Worm (Caenorhabditis elegans) whole organism, L4 larva: Measurements from ENCODE around the gene C30G12.1.

Experiments used
- F37D6.2 ChIP-seq: sonication (generic microtip); optimal IDR thresholded peaks from 2 replicates; lab custom pipeline; 2016; ENCODE audit warnings: mild to moderate bottlenecking, missing genetic modification characterization, missing compliant biosample characterization
- F49E8.2 ChIP-seq: sonication (generic microtip); optimal IDR thresholded peaks from 2 replicates; lab custom pipeline; 2016; ENCODE audit warnings: missing compliant biosample characterization, mild to moderate bottlenecking, missing genetic modification characterization, borderline replicate concordance
- T26A8.4 ChIP-seq: fragments of 200-800 bp; sonication (Bioruptor generic); IDR thresholded peaks from 2 replicates; pipeline ENCODE4 v1.3.6; 2022; ENCODE audit warnings: missing genetic modification characterization, missing compliant biosample characterization
- Y105C5A.15 ChIP-seq: fragments of 200-800 bp; sonication (Bioruptor generic); IDR thresholded peaks from 2 replicates; pipeline ENCODE4 v1.3.6; 2022; ENCODE audit warnings: missing genetic modification characterization, missing compliant biosample characterization
- Y5F2A.4 ChIP-seq: fragments of 200-800 bp; sonication (Bioruptor generic); optimal IDR thresholded peaks from 2 replicates; lab custom pipeline; 2018; ENCODE audit warnings: mild to moderate bottlenecking, missing genetic modification characterization, missing compliant biosample characterization
- ZK337.2 ChIP-seq: fragments of 200-800 bp; sonication (Bioruptor generic); IDR thresholded peaks from 2 replicates; pipeline ENCODE4 v1.3.6; 2022; ENCODE audit warnings: missing genetic modification reagents, missing genetic modification characterization, missing compliant biosample characterization
- ama-1 ChIP-seq: fragments of 150-350 bp; optimal IDR thresholded peaks from 2 replicates; lab custom pipeline; 2014; ENCODE audit warnings: inconsistent platforms, mixed read lengths
- arid-1 ChIP-seq: fragments of 200-800 bp; sonication (Bioruptor generic); conservative IDR thresholded peaks from 2 replicates; pipeline ENCODE4 v1.3.6; 2022; ENCODE audit warnings: missing genetic modification reagents, missing genetic modification characterization, missing compliant biosample characterization
- attf-4 ChIP-seq: sonication (generic microtip); optimal IDR thresholded peaks from 3 replicates; lab custom pipeline; 2017; ENCODE audit warnings: missing biosample characterization, missing genetic modification characterization
- ceh-44 ChIP-seq: fragments of 200-800 bp; sonication (Bioruptor generic); IDR thresholded peaks from 2 replicates; pipeline ENCODE4 v1.3.6; 2022; ENCODE audit warnings: missing genetic modification reagents, missing genetic modification characterization, missing compliant biosample characterization
- ceh-62 ChIP-seq: sonication (generic microtip); optimal IDR thresholded peaks from 2 replicates; lab custom pipeline; 2017; ENCODE audit warnings: missing biosample characterization, missing genetic modification characterization
- ceh-82 ChIP-seq: sonication (generic microtip); optimal IDR thresholded peaks from 2 replicates; lab custom pipeline; 2017; ENCODE audit warnings: missing biosample characterization, missing genetic modification characterization
- ces-1 ChIP-seq: fragments of 150-350 bp; sonication (generic microtip); optimal IDR thresholded peaks from 4 replicates; lab custom pipeline; 2014; ENCODE audit warnings: missing biosample characterization, missing genetic modification reagents, missing genetic modification characterization
- daf-16 ChIP-seq, 3 experiments: sonication (generic microtip); optimal IDR thresholded peaks; 2 replicates each; lab custom pipeline; 2016 to 2017; ENCODE audit warnings: missing genetic modification characterization in 3 of 3, missing genetic modification reagents in 3 of 3, mild to moderate bottlenecking in 2 of 3, missing compliant biosample characterization in 2 of 3, missing biosample characterization in 1 of 3, moderate library complexity in 1 of 3
- daf-19 ChIP-seq: fragments of 200-800 bp; sonication (Bioruptor generic); conservative IDR thresholded peaks from 2 replicates; pipeline ENCODE4 v1.3.6; 2022; ENCODE audit warnings: missing genetic modification characterization, missing compliant biosample characterization
- dmd-6 ChIP-seq: fragments of 200-800 bp; sonication (Bioruptor generic); IDR thresholded peaks from 2 replicates; pipeline ENCODE4 v1.3.6; 2022; ENCODE audit warnings: missing genetic modification reagents, missing genetic modification characterization, missing compliant biosample characterization
- dmd-9 ChIP-seq: fragments of 200-800 bp; sonication (Bioruptor generic); IDR thresholded peaks from 2 replicates; pipeline ENCODE4 v1.3.6; 2022; ENCODE audit warnings: missing genetic modification reagents, missing genetic modification characterization, missing compliant biosample characterization
- dpl-1 ChIP-seq: fragments of 150-350 bp; optimal IDR thresholded peaks from 2 replicates; lab custom pipeline; 2014; ENCODE audit warnings: missing biosample characterization, missing genetic modification reagents, missing genetic modification characterization
- dve-1 ChIP-seq: sonication (generic microtip); optimal IDR thresholded peaks from 2 replicates; lab custom pipeline; 2017; ENCODE audit warnings: antibody characterized with exemption, mild to moderate bottlenecking, missing genetic modification characterization, missing compliant biosample characterization; ENCODE audit not compliant: insufficient read depth
- egl-27 ChIP-seq: sonication (generic microtip); optimal IDR thresholded peaks from 3 replicates; lab custom pipeline; 2017; ENCODE audit warnings: missing biosample characterization, missing genetic modification reagents, missing genetic modification characterization
- egl-43 ChIP-seq: fragments of 200-800 bp; sonication (Bioruptor generic); IDR thresholded peaks from 2 replicates; pipeline ENCODE4 v1.3.6; 2022; ENCODE audit warnings: missing genetic modification reagents, missing genetic modification characterization, missing compliant biosample characterization
- fos-1 ChIP-seq: fragments of 150-350 bp; optimal IDR thresholded peaks from 2 replicates; lab custom pipeline; 2014; ENCODE audit warnings: missing biosample characterization, missing genetic modification characterization
- hlh-11 ChIP-seq: fragments of 200-800 bp; sonication (Bioruptor generic); optimal IDR thresholded peaks from 2 replicates; lab custom pipeline; 2018; ENCODE audit warnings: mild to moderate bottlenecking, missing genetic modification characterization, missing compliant biosample characterization
- hlh-30 ChIP-seq: sonication (generic microtip); optimal IDR thresholded peaks from 2 replicates; lab custom pipeline; 2017; ENCODE audit warnings: antibody characterized with exemption, mild to moderate bottlenecking, missing genetic modification characterization, missing compliant biosample characterization; ENCODE audit not compliant: insufficient read depth
- lin-39 ChIP-seq: fragments of 150-350 bp; optimal IDR thresholded peaks from 2 replicates; lab custom pipeline; 2014; ENCODE audit warnings: missing biosample characterization, missing genetic modification reagents, missing genetic modification characterization
- lir-3 ChIP-seq: sonication (generic microtip); optimal IDR thresholded peaks from 2 replicates; lab custom pipeline; 2016; ENCODE audit warnings: mild to moderate bottlenecking, missing genetic modification characterization, missing compliant biosample characterization
- lsy-2 ChIP-seq, 2 experiments: fragments of 150-350 bp in 1 of 2; sonication (generic microtip) in 1 of 2; optimal IDR thresholded peaks; 2 replicates each; lab custom pipeline; 2014 to 2017; ENCODE audit warnings: missing biosample characterization in 2 of 2, missing genetic modification characterization in 2 of 2
- mdl-1 ChIP-seq, 2 experiments: fragments of 150-350 bp in 1 of 2; sonication (generic microtip) in 1 of 2; optimal IDR thresholded peaks; 2 replicates each; lab custom pipeline; 2014 to 2017; ENCODE audit warnings: missing biosample characterization in 2 of 2, missing genetic modification characterization in 2 of 2
- mes-2 ChIP-seq: sonication (generic microtip); optimal IDR thresholded peaks from 2 replicates; lab custom pipeline; 2016; ENCODE audit warnings: missing genotype, mild to moderate bottlenecking, missing genetic modification characterization, missing compliant biosample characterization; ENCODE audit not compliant: poor library complexity, severe bottlenecking
- nhr-102 ChIP-seq: sonication (generic microtip); optimal IDR thresholded peaks from 2 replicates; lab custom pipeline; 2016; ENCODE audit warnings: mild to moderate bottlenecking, missing genetic modification characterization, moderate library complexity, missing compliant biosample characterization
- nhr-11 ChIP-seq: fragments of 150-350 bp; optimal IDR thresholded peaks from 2 replicates; lab custom pipeline; 2014; ENCODE audit warnings: missing biosample characterization, missing genetic modification characterization
- nhr-237 ChIP-seq: sonication (generic microtip); optimal IDR thresholded peaks from 2 replicates; lab custom pipeline; 2017; ENCODE audit warnings: missing biosample characterization, missing genetic modification characterization
- nhr-28 ChIP-seq: fragments of 150-350 bp; optimal IDR thresholded peaks from 2 replicates; lab custom pipeline; 2014; ENCODE audit warnings: missing biosample characterization, missing genetic modification characterization
- nhr-6 ChIP-seq: fragments of 150-350 bp; optimal IDR thresholded peaks from 2 replicates; lab custom pipeline; 2014; ENCODE audit warnings: missing biosample characterization, missing genetic modification characterization
- nhr-76 ChIP-seq: fragments of 150-350 bp; optimal IDR thresholded peaks from 2 replicates; lab custom pipeline; 2014; ENCODE audit warnings: missing biosample characterization, missing genetic modification characterization
- nhr-77 ChIP-seq: fragments of 150-350 bp; optimal IDR thresholded peaks from 2 replicates; lab custom pipeline; 2014; ENCODE audit warnings: missing biosample characterization, missing genetic modification characterization
- pha-4 ChIP-seq, 2 experiments: fragments of 150-350 bp in 1 of 2; fragments of 200-800 bp in 1 of 2; sonication (Bioruptor generic) in 1 of 2; IDR thresholded peaks in 1 of 2; optimal IDR thresholded peaks in 1 of 2; 2 replicates each; pipeline versions ENCODE4 v1.3.6 to Lab custom; 2014 to 2022; ENCODE audit warnings: missing genetic modification characterization in 2 of 2, missing genetic modification reagents in 2 of 2, missing biosample characterization in 1 of 2, missing compliant biosample characterization in 1 of 2
- pqm-1 ChIP-seq: sonication (generic microtip); optimal IDR thresholded peaks from 2 replicates; lab custom pipeline; 2017; ENCODE audit warnings: missing biosample characterization, missing genetic modification characterization
- saeg-2 ChIP-seq: fragments of 200-800 bp; sonication (Bioruptor generic); IDR thresholded peaks from 2 replicates; pipeline ENCODE4 v1.3.6; 2022; ENCODE audit warnings: missing genetic modification reagents, missing genetic modification characterization, missing compliant biosample characterization
- sdz-12 ChIP-seq: fragments of 200-800 bp; sonication (Bioruptor generic); optimal IDR thresholded peaks from 2 replicates; lab custom pipeline; 2018; ENCODE audit warnings: mild to moderate bottlenecking, missing genetic modification characterization, missing compliant biosample characterization
- set-16 ChIP-seq: fragments of 200-800 bp; sonication (Bioruptor generic); IDR thresholded peaks from 2 replicates; pipeline ENCODE4 v1.3.6; 2022; ENCODE audit warnings: missing genetic modification reagents, missing genetic modification characterization, missing compliant biosample characterization
- skn-1 ChIP-seq: fragments of 150-350 bp; optimal IDR thresholded peaks from 2 replicates; lab custom pipeline; 2014; ENCODE audit warnings: missing biosample characterization, missing genetic modification characterization
- snpc-4 ChIP-seq: fragments of 150-350 bp; optimal IDR thresholded peaks from 2 replicates; lab custom pipeline; 2014; ENCODE audit warnings: missing biosample characterization, missing genetic modification characterization
- unc-130 ChIP-seq: sonication (generic microtip); optimal IDR thresholded peaks from 2 replicates; lab custom pipeline; 2016; ENCODE audit warnings: missing genetic modification reagents, missing genetic modification characterization, missing compliant biosample characterization
- unc-39 ChIP-seq: sonication (generic microtip); optimal IDR thresholded peaks from 2 replicates; lab custom pipeline; 2017; ENCODE audit warnings: missing biosample characterization, missing genetic modification characterization
- unc-62 ChIP-seq, 3 experiments: fragments of 150-350 bp in 1 of 3; sonication (generic microtip); optimal IDR thresholded peaks in 2 of 3; peaks in 1 of 3; 1 replicate in 1 of 3; 2 replicates in 2 of 3; lab custom pipeline; 2014 to 2017; ENCODE audit warnings: missing biosample characterization in 3 of 3, missing genetic modification characterization in 3 of 3, missing genetic modification reagents in 3 of 3, missing genotype in 1 of 3
- zfp-3 ChIP-seq: fragments of 200-800 bp; sonication (Bioruptor generic); conservative IDR thresholded peaks from 2 replicates; pipeline ENCODE4 v1.3.6; 2022; ENCODE audit warnings: missing genetic modification reagents, missing genetic modification characterization, missing compliant biosample characterization
- zip-2 ChIP-seq: fragments of 150-350 bp; optimal IDR thresholded peaks from 2 replicates; lab custom pipeline; 2014; ENCODE audit warnings: missing biosample characterization, missing genetic modification characterization

Gene C30G12.1

ce11 chrII:7277257-7277656 lies 21.9 kb upstream of the C30G12.1 start (continued):
- TF ChIP-seq ceh-62 (tag; lab: Kevin White, UChicago): no peak
- TF ChIP-seq hlh-11 (tag; lab: Kevin White, UChicago): peak; percentile 80
- TF ChIP-seq egl-27 (tag; lab: Kevin White, UChicago): no peak
- TF ChIP-seq snpc-4: no peak
- peak in 1 of 2 experiments; percentile 31 for TF ChIP-seq unc-62 (GFP tag; optimal IDR thresholded peaks at IDR 0.05 in 1 of 2; lab: Kevin White, UChicago)
- TF ChIP-seq unc-62 (tag; optimal IDR thresholded peaks at IDR 0.05; lab: Kevin White, UChicago): no peak
- TF ChIP-seq daf-16 (GFP tag; optimal IDR thresholded peaks at IDR 0.05; lab: Kevin White, UChicago): no peak
- TF ChIP-seq daf-16 (tag; optimal IDR thresholded peaks at IDR 0.05; lab: Kevin White, UChicago): peak; percentile 99

ce11 chrII:7277925-7278324 lies 21.2 kb upstream of the C30G12.1 start:
- no peak for TF ChIP-seq dmd-6 (GFP tag; lab: Robert Waterston, UW)
- TF ChIP-seq zfp-3 (GFP tag; lab: Robert Waterston, UW): no peak
- peak; percentile 38 for TF ChIP-seq hlh-30
- TF ChIP-seq lir-3 (tag; lab: Kevin White, UChicago): no peak
- no peak for TF ChIP-seq skn-1 (tag; lab: Kevin White, UChicago)
- TF ChIP-seq dpl-1 (GFP tag; lab: Kevin White, UChicago): no peak
- TF ChIP-seq dve-1: peak; percentile 26
- TF ChIP-seq ceh-82 (tag; lab: Kevin White, UChicago): no peak
- peak; percentile 3 for TF ChIP-seq hlh-11 (tag; lab: Kevin White, UChicago)
- no peak for TF ChIP-seq saeg-2 (GFP tag; lab: Robert Waterston, UW)
- TF ChIP-seq pha-4 (GFP tag; IDR thresholded peaks at IDR 0.05; lab: Robert Waterston, UW): no peak
- TF ChIP-seq pha-4 (tag; optimal IDR thresholded peaks at IDR 0.05; lab: Kevin White, UChicago): no peak
- TF ChIP-seq sdz-12 (GFP tag; lab: Kevin White, UChicago): no peak
- TF ChIP-seq lsy-2 (tag; optimal IDR thresholded peaks at IDR 0.05; lab: Kevin White, UChicago): peak in 1 of 2 experiments; percentile 16
- TF ChIP-seq ZK337.2 (GFP tag; lab: Robert Waterston, UW): no peak
- peak; percentile 56 for TF ChIP-seq nhr-28 (tag; lab: Kevin White, UChicago)
- TF ChIP-seq nhr-237: no peak
- no peak for TF ChIP-seq nhr-76 (tag; lab: Kevin White, UChicago)
- TF ChIP-seq ceh-44 (GFP tag; lab: Robert Waterston, UW): no peak
- TF ChIP-seq nhr-11 (tag; lab: Kevin White, UChicago): no peak
- no peak for TF ChIP-seq unc-39 (tag; lab: Kevin White, UChicago)
- TF ChIP-seq fos-1 (tag; lab: Kevin White, UChicago): no peak
- TF ChIP-seq lin-39 (tag; lab: Kevin White, UChicago): no peak
- no peak for TF ChIP-seq Y5F2A.4
- no peak for TF ChIP-seq Y105C5A.15 (GFP tag; lab: Robert Waterston, UW)
- no peak for TF ChIP-seq attf-4 (tag; lab: Kevin White, UChicago)
- no peak for TF ChIP-seq unc-130 (GFP tag; lab: Kevin White, UChicago)
- no peak for TF ChIP-seq T26A8.4
- no peak for TF ChIP-seq F49E8.2 (tag; lab: Kevin White, UChicago)
- no peak for TF ChIP-seq daf-16 (GFP tag; optimal IDR thresholded peaks at IDR 0.05; lab: Kevin White, UChicago)
- TF ChIP-seq daf-16 (tag; optimal IDR thresholded peaks at IDR 0.05; lab: Kevin White, UChicago): peak; percentile 39
- TF ChIP-seq nhr-6 (tag; lab: Kevin White, UChicago): no peak
- TF ChIP-seq zip-2: no peak
- no peak for TF ChIP-seq nhr-102 (tag; lab: Kevin White, UChicago)
- no peak for TF ChIP-seq unc-62 (GFP tag; optimal IDR thresholded peaks at IDR 0.05 in 1 of 2; lab: Kevin White, UChicago)
- TF ChIP-seq unc-62 (tag; optimal IDR thresholded peaks at IDR 0.05; lab: Kevin White, UChicago): no peak
- no peak for TF ChIP-seq pqm-1 (tag; lab: Kevin White, UChicago)
- no peak for TF ChIP-seq nhr-77 (tag; lab: Kevin White, UChicago)
- no peak for TF ChIP-seq egl-43
- no peak for TF ChIP-seq snpc-4
- TF ChIP-seq dmd-9 (GFP tag; lab: Robert Waterston, UW): no peak
- no peak for TF ChIP-seq daf-19 (GFP tag; lab: Robert Waterston, UW)
- no peak for TF ChIP-seq set-16 (GFP tag; lab: Robert Waterston, UW)
- no peak for TF ChIP-seq ces-1
- TF ChIP-seq mdl-1 (tag; optimal IDR thresholded peaks at IDR 0.05; lab: Kevin White, UChicago): peak in 1 of 2 experiments; percentile 23
- TF ChIP-seq arid-1: no peak
- TF ChIP-seq ama-1 (lab: Kevin White, UChicago): no peak
- no peak for TF ChIP-seq F37D6.2
- TF ChIP-seq mes-2: no peak
